Fruit fly (Drosophila melanogaster) whole organism, embryonic: ENCODE data around the gene Mgstl.

ENCODE experiments used
- Aef1 ChIP-seq: fragments of 200-800 bp; sonication (Bioruptor generic); IDR thresholded peaks from 3 replicates; pipeline ENCODE4 v1.3.6; 2022; ENCODE audit warnings: missing biosample characterization, missing genetic modification characterization
- Awh ChIP-seq: fragments of 200-800 bp; sonication (Bioruptor generic); IDR thresholded peaks from 2 replicates; pipeline ENCODE4, ENCODE4 v1.3.6; 2022; ENCODE audit warnings: missing biosample characterization, missing genetic modification characterization
- CG10959 ChIP-seq: fragments of 200-800 bp; sonication (Bioruptor generic); IDR thresholded peaks from 2 replicates; pipeline ENCODE4 v1.3.6; 2022; ENCODE audit warnings: missing biosample characterization, missing genetic modification characterization
- CG11456 ChIP-seq: fragments of 200-800 bp; sonication (Bioruptor generic); IDR thresholded peaks from 3 replicates; pipeline ENCODE4 v1.3.6; 2022; ENCODE audit warnings: missing biosample characterization, missing genetic modification characterization
- CG13287 ChIP-seq: fragments of 200-800 bp; sonication (Bioruptor generic); IDR thresholded peaks from 2 replicates; pipeline ENCODE4 v1.3.6; 2022; ENCODE audit warnings: missing biosample characterization, missing genetic modification characterization; ENCODE audit not compliant: partially characterized antibody
- CG13624 ChIP-seq: fragments of 200-800 bp; sonication (Bioruptor generic); optimal IDR thresholded peaks from 2 replicates; lab custom pipeline; 2016; ENCODE audit warnings: missing biosample characterization, missing genetic modification characterization
- CG14860 ChIP-seq: fragments of 200-800 bp; sonication (Bioruptor generic); IDR thresholded peaks from 3 replicates; pipeline ENCODE4 v1.3.6; 2022; ENCODE audit warnings: missing biosample characterization, missing genetic modification characterization; ENCODE audit not compliant: partially characterized antibody
- CG15269 ChIP-seq: fragments of 200-800 bp; sonication (Bioruptor generic); optimal IDR thresholded peaks from 2 replicates; lab custom pipeline; 2018; ENCODE audit warnings: missing biosample characterization, mild to moderate bottlenecking, missing genetic modification characterization, moderate library complexity
- CG1529 ChIP-seq: fragments of 200-800 bp; sonication (Bioruptor generic); optimal IDR thresholded peaks from 3 replicates; lab custom pipeline; 2018; ENCODE audit warnings: missing biosample characterization, missing genetic modification characterization
- CG1602 ChIP-seq: fragments of 200-800 bp; sonication (Bioruptor generic); optimal IDR thresholded peaks from 3 replicates; lab custom pipeline; 2016; ENCODE audit warnings: missing biosample characterization, missing genetic modification characterization
- CG17186 ChIP-seq: fragments of 200-800 bp; sonication (Bioruptor generic); optimal IDR thresholded peaks from 3 replicates; lab custom pipeline; 2017; ENCODE audit warnings: missing biosample characterization, missing genetic modification reagents, missing genetic modification characterization
- CG30403 ChIP-seq: fragments of 200-800 bp; sonication (Bioruptor generic); optimal IDR thresholded peaks from 3 replicates; lab custom pipeline; 2016; ENCODE audit warnings: missing biosample characterization, missing genetic modification characterization
- CG31365 ChIP-seq: fragments of 200-800 bp; sonication (Bioruptor generic); optimal IDR thresholded peaks from 2 replicates; lab custom pipeline; 2018; ENCODE audit warnings: missing biosample characterization, mild to moderate bottlenecking, missing genetic modification characterization
- CG32772 ChIP-seq: fragments of 200-800 bp; sonication (Bioruptor generic); IDR thresholded peaks from 2 replicates; pipeline ENCODE4 v1.3.6; 2022; ENCODE audit warnings: missing biosample characterization, missing genetic modification characterization
- CG4424 ChIP-seq: fragments of 200-800 bp; sonication (Bioruptor generic); optimal IDR thresholded peaks from 3 replicates; lab custom pipeline; 2016; ENCODE audit warnings: missing biosample characterization, missing genetic modification characterization
- CG7928 ChIP-seq: fragments of 200-800 bp; sonication (Bioruptor generic); optimal IDR thresholded peaks from 2 replicates; lab custom pipeline; 2017; ENCODE audit warnings: missing biosample characterization, mild to moderate bottlenecking, missing genetic modification characterization
- CG8290 ChIP-seq, 3 experiments: fragments of 200-800 bp; sonication (Bioruptor generic); optimal IDR thresholded peaks; 2 replicates each; lab custom pipeline; 2016 to 2019; ENCODE audit warnings: missing biosample characterization in 3 of 3, missing genetic modification characterization in 3 of 3, mild to moderate bottlenecking in 2 of 3, moderate library complexity in 1 of 3
- CG9817 ChIP-seq: fragments of 200-800 bp; sonication (Bioruptor generic); optimal IDR thresholded peaks from 2 replicates; lab custom pipeline; 2018; ENCODE audit warnings: missing biosample characterization, mild to moderate bottlenecking, missing genetic modification characterization, moderate library complexity
- Chrac-16 ChIP-seq: fragments of 200-800 bp; sonication (Bioruptor generic); optimal IDR thresholded peaks from 3 replicates; lab custom pipeline; 2016; ENCODE audit warnings: missing biosample characterization, missing genetic modification characterization
- Dp ChIP-seq: fragments of 200-800 bp; sonication (Bioruptor generic); optimal IDR thresholded peaks from 2 replicates; lab custom pipeline; 2018; ENCODE audit warnings: missing biosample characterization, mild to moderate bottlenecking, missing genetic modification characterization, moderate library complexity
- Drgx ChIP-seq: fragments of 200-800 bp; sonication (Bioruptor generic); IDR thresholded peaks from 2 replicates; pipeline ENCODE4 v1.3.6; 2022; ENCODE audit warnings: missing biosample characterization, missing genetic modification characterization
- Lpt ChIP-seq: fragments of >200 bp; optimal IDR thresholded peaks from 2 replicates; lab custom pipeline; 2018; ENCODE audit warnings: missing biosample characterization, missing genetic modification characterization
- NFAT ChIP-seq: fragments of 200-800 bp; sonication (Bioruptor generic); IDR thresholded peaks from 2 replicates; pipeline ENCODE4 v1.3.6; 2022; ENCODE audit warnings: missing biosample characterization, missing genetic modification characterization
- Nf-YC ChIP-seq: fragments of 200-800 bp; optimal IDR thresholded peaks from 3 replicates; lab custom pipeline; 2019; ENCODE audit warnings: missing biosample characterization, mild to moderate bottlenecking, missing genetic modification characterization, moderate library complexity
- Oli ChIP-seq: fragments of 200-800 bp; sonication (Bioruptor generic); optimal IDR thresholded peaks from 2 replicates; lab custom pipeline; 2018; ENCODE audit warnings: missing biosample characterization, mild to moderate bottlenecking, missing genetic modification characterization, moderate library complexity
- Opbp ChIP-seq: fragments of 200-800 bp; sonication (Bioruptor generic); IDR thresholded peaks from 3 replicates; pipeline ENCODE4 v1.3.6; 2022; ENCODE audit warnings: missing biosample characterization, missing genetic modification characterization; ENCODE audit not compliant: partially characterized antibody
- PHDP ChIP-seq: fragments of 200-800 bp; sonication (Bioruptor generic); optimal IDR thresholded peaks from 3 replicates; lab custom pipeline; 2018; ENCODE audit warnings: missing biosample characterization, mild to moderate bottlenecking, missing genetic modification characterization, moderate library complexity
- Rfx ChIP-seq: fragments of 200-800 bp; sonication (Bioruptor generic); IDR thresholded peaks from 2 replicates; pipeline ENCODE4 v1.3.6; 2022; ENCODE audit warnings: missing biosample characterization, missing genetic modification characterization
- Stat92E ChIP-seq, 3 experiments: fragments of >200 bp in 2 of 3; fragments of 200-800 bp in 1 of 3; sonication (Bioruptor generic) in 1 of 3; optimal IDR thresholded peaks; 2 replicates each; lab custom pipeline; 2017 to 2019; ENCODE audit warnings: missing biosample characterization in 3 of 3, missing genetic modification characterization in 3 of 3, mild to moderate bottlenecking in 1 of 3, moderate library complexity in 1 of 3
- Taf1 ChIP-seq: fragments of 200-800 bp; sonication (Bioruptor generic); IDR thresholded peaks from 2 replicates; pipeline ENCODE4 v1.3.6; 2022; ENCODE audit warnings: missing biosample characterization, missing genetic modification characterization
- Usf ChIP-seq: fragments of 200-800 bp; sonication (Bioruptor generic); optimal IDR thresholded peaks from 2 replicates; lab custom pipeline; 2017; ENCODE audit warnings: missing genotype, missing biosample characterization, missing genetic modification characterization
- Xrp1 ChIP-seq: fragments of 200-800 bp; sonication (Bioruptor generic); IDR thresholded peaks from 2 replicates; pipeline ENCODE4 v1.3.6; 2022; ENCODE audit warnings: missing biosample characterization, missing genetic modification characterization
- bbx ChIP-seq: fragments of 200-800 bp; sonication (Bioruptor generic); IDR thresholded peaks from 2 replicates; pipeline ENCODE4 v1.3.6; 2022; ENCODE audit warnings: missing biosample characterization, missing genetic modification characterization; ENCODE audit not compliant: partially characterized antibody
- ci ChIP-seq: fragments of 200-800 bp; sonication (Bioruptor generic); IDR thresholded peaks from 3 replicates; pipeline ENCODE4 v1.3.6; 2022; ENCODE audit warnings: missing biosample characterization, missing genetic modification characterization
- crp ChIP-seq, 2 experiments: fragments of 200-800 bp; sonication (Bioruptor generic); optimal IDR thresholded peaks; 2 replicates in 1 of 2; 3 replicates in 1 of 2; lab custom pipeline; 2017; ENCODE audit warnings: missing biosample characterization in 2 of 2, missing genetic modification characterization in 2 of 2, mild to moderate bottlenecking in 1 of 2, moderate library complexity in 1 of 2
- gfzf ChIP-seq: fragments of 200-800 bp; sonication (Bioruptor generic); optimal IDR thresholded peaks from 2 replicates; lab custom pipeline; 2016; ENCODE audit warnings: missing biosample characterization, mild to moderate bottlenecking, missing genetic modification characterization, moderate library complexity
- gro ChIP-seq: fragments of 200-800 bp; sonication (Bioruptor generic); optimal IDR thresholded peaks from 2 replicates; lab custom pipeline; 2016; ENCODE audit warnings: missing biosample characterization, missing genetic modification characterization
- h ChIP-seq: fragments of >200 bp; optimal IDR thresholded peaks from 2 replicates; lab custom pipeline; 2017
- hkb ChIP-seq, 2 experiments: fragments of 200-800 bp in 1 of 2; fragments of >200 bp in 1 of 2; sonication (Bioruptor generic) in 1 of 2; IDR thresholded peaks in 1 of 2; optimal IDR thresholded peaks in 1 of 2; 2 replicates each; pipeline versions ENCODE4 v1.3.6 to Lab custom; 2017 to 2022; ENCODE audit warnings: missing biosample characterization in 1 of 2, missing genetic modification characterization in 1 of 2
- jumu ChIP-seq: fragments of 200-800 bp; sonication (Bioruptor generic); optimal IDR thresholded peaks from 3 replicates; lab custom pipeline; 2016; ENCODE audit warnings: missing biosample characterization, missing genetic modification characterization
- knrl ChIP-seq: fragments of 200-800 bp; sonication (Bioruptor generic); IDR thresholded peaks from 3 replicates; pipeline ENCODE4 v1.3.6; 2022; ENCODE audit warnings: missing biosample characterization, missing genetic modification characterization; ENCODE audit not compliant: partially characterized antibody
- lmd ChIP-seq: fragments of 200-800 bp; sonication (Bioruptor generic); IDR thresholded peaks from 2 replicates; pipeline ENCODE4 v1.3.6; 2022; ENCODE audit warnings: missing biosample characterization, missing genetic modification characterization
- lola ChIP-seq, 3 experiments: fragments of >200 bp in 2 of 3; fragments of 200-800 bp in 1 of 3; sonication (Bioruptor generic) in 1 of 3; optimal IDR thresholded peaks; 2 replicates each; lab custom pipeline; 2017 to 2019; ENCODE audit warnings: missing biosample characterization in 3 of 3, missing genetic modification characterization in 3 of 3, mild to moderate bottlenecking in 1 of 3, moderate library complexity in 1 of 3
- mld ChIP-seq: fragments of 200-800 bp; sonication (Bioruptor generic); IDR thresholded peaks from 3 replicates; pipeline ENCODE4 v1.3.6; 2022; ENCODE audit warnings: missing biosample characterization, missing genetic modification characterization; ENCODE audit not compliant: partially characterized antibody
- nom ChIP-seq: fragments of 200-800 bp; sonication (Bioruptor generic); optimal IDR thresholded peaks from 2 replicates; lab custom pipeline; 2017; ENCODE audit warnings: missing biosample characterization, missing genetic modification characterization, mild to moderate bottlenecking, moderate library complexity, missing genetic modification reagents
- seq ChIP-seq: fragments of 200-800 bp; sonication (Bioruptor generic); IDR thresholded peaks from 2 replicates; pipeline ENCODE4 v1.3.6; 2022; ENCODE audit warnings: missing biosample characterization, missing genetic modification characterization
- sisA ChIP-seq: fragments of 200-800 bp; sonication (Bioruptor generic); IDR thresholded peaks from 2 replicates; pipeline ENCODE4 v1.3.6; 2022; ENCODE audit warnings: missing biosample characterization, missing genetic modification characterization
- zfh2 ChIP-seq: fragments of 200-800 bp; sonication (Bioruptor generic); optimal IDR thresholded peaks from 2 replicates; lab custom pipeline; 2016; ENCODE audit warnings: missing biosample characterization, missing genetic modification characterization

Gene Mgstl

dm6 chrX:21035208-21035937 lies 6.6 kb upstream of the Mgstl start, which contains the start of gene Ntf-2 (continued):
- TF ChIP-seq bbx (GFP tag; lab: Robert Waterston, UW): peak; percentile 90
- TF ChIP-seq hkb (optimal IDR thresholded peaks at IDR 0.05; lab: Kevin White, UChicago): no peak
- no peak for TF ChIP-seq hkb (GFP tag; IDR thresholded peaks at IDR 0.05; lab: Robert Waterston, UW)
- no peak for TF ChIP-seq seq (GFP tag; lab: Robert Waterston, UW)
- no peak for TF ChIP-seq Xrp1 (GFP tag; lab: Robert Waterston, UW)
- peak; percentile 16 for TF ChIP-seq CG1602
- no peak for TF ChIP-seq CG1529 (GFP tag; lab: Kevin White, UChicago)
- TF ChIP-seq CG4424 (GFP tag; lab: Kevin White, UChicago): no peak
- TF ChIP-seq zfh2 (GFP tag; lab: Kevin White, UChicago): peak; percentile 40
- no peak for TF ChIP-seq Lpt (GFP tag; lab: Kevin White, UChicago)
- TF ChIP-seq Usf (GFP tag; lab: Kevin White, UChicago): no peak
- no peak; the same call in 1 of the 2 replicates for TF ChIP-seq lmd (GFP tag; lab: Robert Waterston, UW)
- TF ChIP-seq Stat92E (GFP tag; optimal IDR thresholded peaks at IDR 0.05; lab: Kevin White, UChicago): no peak
- TF ChIP-seq Awh (GFP tag; lab: Robert Waterston, UW): no peak
- peak; percentile 56; the same call in 1 of the 2 replicates for TF ChIP-seq NFAT (GFP tag; lab: Robert Waterston, UW)
- no peak for TF ChIP-seq CG17186 (GFP tag; lab: Kevin White, UChicago)
- no peak for TF ChIP-seq jumu (GFP tag; lab: Kevin White, UChicago)
- TF ChIP-seq CG31365 (tag; lab: Kevin White, UChicago): no peak
- peak; percentile 80 for TF ChIP-seq CG13287 (GFP tag; lab: Robert Waterston, UW)
- TF ChIP-seq Dp (GFP tag; lab: Kevin White, UChicago): peak; percentile 53
- peak; percentile 78; the same call in 2 of the 3 replicates for TF ChIP-seq knrl (GFP tag; lab: Robert Waterston, UW)
- TF ChIP-seq CG14860 (GFP tag; lab: Robert Waterston, UW): peak; percentile 80
- TF ChIP-seq crp (GFP tag; optimal IDR thresholded peaks at IDR 0.05; lab: Kevin White, UChicago): no peak
- TF ChIP-seq CG15269 (tag; lab: Kevin White, UChicago): no peak
- TF ChIP-seq nom (GFP tag; lab: Kevin White, UChicago): peak; percentile 27
- TF ChIP-seq Opbp (GFP tag; lab: Robert Waterston, UW): peak; percentile 88
- TF ChIP-seq CG7928 (GFP tag; lab: Kevin White, UChicago): peak; percentile 86
- no peak for TF ChIP-seq Nf-YC (tag; lab: Kevin White, UChicago)
- TF ChIP-seq mld (GFP tag; lab: Robert Waterston, UW): peak; percentile 81
- peak; percentile 26 for TF ChIP-seq gro (GFP tag; lab: Kevin White, UChicago)
- no peak for TF ChIP-seq Chrac-16
- no peak for TF ChIP-seq Aef1 (GFP tag; lab: Robert Waterston, UW)
- TF ChIP-seq gfzf (GFP tag; lab: Kevin White, UChicago): peak; percentile 50
- TF ChIP-seq CG8290 (GFP tag; optimal IDR thresholded peaks at IDR 0.05; lab: Kevin White, UChicago): no peak
- peak in 1 of 2 experiments; percentile 58 for TF ChIP-seq CG8290 (tag; optimal IDR thresholded peaks at IDR 0.05; lab: Kevin White, UChicago)
- no peak for TF ChIP-seq lola (GFP tag; optimal IDR thresholded peaks at IDR 0.05; lab: Kevin White, UChicago)
- peak; percentile 19; the same call in 1 of the 2 replicates for TF ChIP-seq Drgx (GFP tag; lab: Robert Waterston, UW)
- no peak for TF ChIP-seq PHDP (tag; lab: Kevin White, UChicago)
- TF ChIP-seq CG11456: 0 out of 3 replicates have a peak, but pooled peaks have one; percentile 41
- TF ChIP-seq Rfx (GFP tag; lab: Robert Waterston, UW): peak; percentile 61
- TF ChIP-seq ci: no peak
- TF ChIP-seq h (lab: Kevin White, UChicago): no peak
- no peak for TF ChIP-seq CG10959 (GFP tag; lab: Robert Waterston, UW)
- peak; percentile 12 for TF ChIP-seq CG13624 (GFP tag; lab: Kevin White, UChicago)
- peak; percentile 21 for TF ChIP-seq CG9817 (tag; lab: Kevin White, UChicago)
- no peak for TF ChIP-seq sisA (GFP tag; lab: Robert Waterston, UW)
- TF ChIP-seq CG32772 (GFP tag; lab: Robert Waterston, UW): no peak
- TF ChIP-seq Oli (tag; lab: Kevin White, UChicago): no peak
- TF ChIP-seq CG30403 (GFP tag; lab: Kevin White, UChicago): no peak
- TF ChIP-seq Taf1 (GFP tag; lab: Robert Waterston, UW): no peak
